Worm (Caenorhabditis elegans) whole organism, young adult: Measurements from ENCODE around the gene R08F11.4.
A peak's percentile ranks its signal among the peaks of the same experiment; 100 is the strongest.

Experiments used
- C17E4.6 ChIP-seq: fragments of 200-800 bp; sonication (Bioruptor generic); IDR thresholded peaks from 2 replicates; pipeline ENCODE4 v1.3.6; 2022; ENCODE audit warnings: missing genetic modification reagents, missing genetic modification characterization, missing compliant biosample characterization
- F23B12.7 ChIP-seq: sonication (generic microtip); optimal IDR thresholded peaks from 2 replicates; lab custom pipeline; 2017; ENCODE audit warnings: missing genetic modification characterization, mild to moderate bottlenecking, missing compliant biosample characterization, antibody characterized with exemption, moderate library complexity; ENCODE audit not compliant: insufficient read depth
- F39B2.1 ChIP-seq: fragments of 200-800 bp; sonication (Bioruptor generic); IDR thresholded peaks from 2 replicates; pipeline ENCODE4 v1.3.6; 2022; ENCODE audit warnings: missing genetic modification reagents, missing genetic modification characterization, missing compliant biosample characterization
- F49E8.2 ChIP-seq: sonication (generic microtip); optimal IDR thresholded peaks from 3 replicates; lab custom pipeline; 2017; ENCODE audit warnings: missing genetic modification characterization, mild to moderate bottlenecking, missing compliant biosample characterization, antibody characterized with exemption, moderate library complexity; ENCODE audit not compliant: insufficient read depth
- F52B5.7 ChIP-seq: sonication (generic microtip); optimal IDR thresholded peaks from 2 replicates; lab custom pipeline; 2016; ENCODE audit warnings: mild to moderate bottlenecking, missing genetic modification characterization, missing compliant biosample characterization
- F55B11.4 ChIP-seq: sonication (generic microtip); optimal IDR thresholded peaks from 2 replicates; lab custom pipeline; 2016; ENCODE audit warnings: missing compliant biosample characterization, missing genetic modification characterization, borderline replicate concordance; ENCODE audit not compliant: insufficient read depth
- Y53G8AR.9 ChIP-seq: fragments of 200-800 bp; sonication (Bioruptor generic); conservative IDR thresholded peaks from 2 replicates; pipeline ENCODE4 v1.3.6; 2022; ENCODE audit warnings: missing genetic modification reagents, missing genetic modification characterization, missing compliant biosample characterization
- akir-1 ChIP-seq: fragments of 200-800 bp; sonication (Bioruptor generic); optimal IDR thresholded peaks from 2 replicates; lab custom pipeline; 2018; ENCODE audit warnings: mild to moderate bottlenecking, missing genetic modification characterization, moderate library complexity, missing compliant biosample characterization
- ama-1 ChIP-seq, 3 experiments: fragments of 150-350 bp in 1 of 3; sonication (generic microtip) in 2 of 3; optimal IDR thresholded peaks; 2 replicates each; lab custom pipeline; 2014 to 2018; ENCODE audit warnings: missing biosample characterization in 2 of 3, missing genetic modification characterization in 2 of 3, missing genetic modification reagents in 2 of 3
- bed-1 ChIP-seq: fragments of 200-800 bp; sonication (Bioruptor generic); IDR thresholded peaks from 2 replicates; pipeline ENCODE4 v1.3.6; 2022; ENCODE audit warnings: missing genetic modification reagents, missing genetic modification characterization, missing compliant biosample characterization
- bed-2 ChIP-seq: fragments of 200-800 bp; sonication (Bioruptor generic); IDR thresholded peaks from 2 replicates; pipeline ENCODE4 v1.3.6; 2022; ENCODE audit warnings: missing genetic modification reagents, missing genetic modification characterization, missing compliant biosample characterization
- cebp-1 ChIP-seq, 2 experiments: fragments of 200-800 bp in 1 of 2; sonication (Bioruptor generic) in 1 of 2; sonication (generic microtip) in 1 of 2; IDR thresholded peaks in 1 of 2; optimal IDR thresholded peaks in 1 of 2; 2 replicates each; pipeline versions ENCODE4 v1.3.6 to Lab custom; 2017 to 2022; ENCODE audit warnings: missing compliant biosample characterization in 2 of 2, missing genetic modification characterization in 2 of 2, mild to moderate bottlenecking in 1 of 2, missing genetic modification reagents in 1 of 2, moderate library complexity in 1 of 2
- ceh-40 ChIP-seq: fragments of 200-800 bp; sonication (Bioruptor generic); IDR thresholded peaks from 2 replicates; pipeline ENCODE4 v1.3.6; 2022; ENCODE audit warnings: missing genetic modification characterization, missing compliant biosample characterization
- ceh-91 ChIP-seq: fragments of 200-800 bp; sonication (Bioruptor generic); IDR thresholded peaks from 2 replicates; pipeline ENCODE4 v1.3.6; 2022; ENCODE audit warnings: missing genetic modification reagents, missing genetic modification characterization, missing compliant biosample characterization
- dox-1 ChIP-seq: fragments of 200-800 bp; sonication (Bioruptor generic); IDR thresholded peaks from 2 replicates; pipeline ENCODE4 v1.3.6; 2022; ENCODE audit warnings: missing genetic modification reagents, missing genetic modification characterization, missing compliant biosample characterization
- efl-1 ChIP-seq: fragments of 150-350 bp; optimal IDR thresholded peaks from 2 replicates; lab custom pipeline; 2014; ENCODE audit warnings: missing biosample characterization, missing genetic modification reagents, missing genetic modification characterization
- egl-44 ChIP-seq: fragments of 200-800 bp; sonication (Bioruptor generic); IDR thresholded peaks from 2 replicates; pipeline ENCODE4 v1.3.6; 2022; ENCODE audit warnings: missing genetic modification reagents, missing genetic modification characterization, missing compliant biosample characterization
- egrh-3 ChIP-seq: fragments of 200-800 bp; sonication (Bioruptor generic); IDR thresholded peaks from 2 replicates; pipeline ENCODE4 v1.3.6; 2022; ENCODE audit warnings: missing genetic modification reagents, missing genetic modification characterization, missing compliant biosample characterization
- ets-4 ChIP-seq: fragments of 200-800 bp; sonication (Bioruptor generic); optimal IDR thresholded peaks from 2 replicates; lab custom pipeline; 2018; ENCODE audit warnings: mild to moderate bottlenecking, missing genetic modification characterization, missing compliant biosample characterization
- gei-17 ChIP-seq: fragments of 200-800 bp; sonication (Bioruptor generic); optimal IDR thresholded peaks from 2 replicates; lab custom pipeline; 2018; ENCODE audit warnings: mild to moderate bottlenecking, missing genetic modification characterization, missing compliant biosample characterization
- hlh-26 ChIP-seq: fragments of 200-800 bp; sonication (Bioruptor generic); conservative IDR thresholded peaks from 2 replicates; pipeline ENCODE4 v1.3.6; 2022; ENCODE audit warnings: missing genetic modification reagents, missing genetic modification characterization, missing compliant biosample characterization
- hrde-1 ChIP-seq: sonication (generic microtip); optimal IDR thresholded peaks from 2 replicates; lab custom pipeline; 2016; ENCODE audit warnings: missing genetic modification characterization, mild to moderate bottlenecking, missing compliant biosample characterization, moderate library complexity, missing genotype, missing genetic modification reagents, borderline replicate concordance
- hsf-1 ChIP-seq: fragments of 200-800 bp; sonication (Bioruptor generic); IDR thresholded peaks from 2 replicates; pipeline ENCODE4 v1.3.6; 2022; ENCODE audit warnings: missing genetic modification reagents, missing genetic modification characterization, missing compliant biosample characterization
- lag-1 ChIP-seq: fragments of 200-800 bp; sonication (Bioruptor generic); IDR thresholded peaks from 2 replicates; pipeline ENCODE4 v1.3.6; 2022; ENCODE audit warnings: missing genetic modification reagents, missing genetic modification characterization, missing compliant biosample characterization
- let-526 ChIP-seq: fragments of 200-800 bp; sonication (Bioruptor generic); IDR thresholded peaks from 2 replicates; pipeline ENCODE4 v1.3.6; 2022; ENCODE audit warnings: missing genetic modification reagents, missing genetic modification characterization, missing compliant biosample characterization
- let-607 ChIP-seq, 2 experiments: fragments of 200-800 bp in 1 of 2; sonication (Bioruptor generic) in 1 of 2; sonication (generic microtip) in 1 of 2; optimal IDR thresholded peaks; 2 replicates each; lab custom pipeline; 2016 to 2018; ENCODE audit warnings: mild to moderate bottlenecking in 2 of 2, missing compliant biosample characterization in 2 of 2, missing genetic modification characterization in 2 of 2, moderate library complexity in 2 of 2, missing genotype in 1 of 2
- lin-54 ChIP-seq: fragments of 200-800 bp; sonication (Bioruptor generic); optimal IDR thresholded peaks from 2 replicates; lab custom pipeline; 2018; ENCODE audit warnings: mild to moderate bottlenecking, missing genetic modification characterization, missing compliant biosample characterization
- lsl-1 ChIP-seq: fragments of 200-800 bp; sonication (Bioruptor generic); optimal IDR thresholded peaks from 2 replicates; lab custom pipeline; 2018; ENCODE audit warnings: mild to moderate bottlenecking, missing genetic modification characterization, moderate library complexity, missing compliant biosample characterization
- mel-28 ChIP-seq: sonication (generic microtip); optimal IDR thresholded peaks from 2 replicates; lab custom pipeline; 2016; ENCODE audit warnings: borderline replicate concordance, mild to moderate bottlenecking, missing genetic modification characterization, missing compliant biosample characterization
- mes-4 ChIP-seq: sonication (generic microtip); optimal IDR thresholded peaks from 2 replicates; lab custom pipeline; 2016; ENCODE audit warnings: missing genotype, missing genetic modification characterization, missing compliant biosample characterization
- nhr-27 ChIP-seq: fragments of 200-800 bp; sonication (Bioruptor generic); optimal IDR thresholded peaks from 2 replicates; lab custom pipeline; 2018; ENCODE audit warnings: mild to moderate bottlenecking, missing genetic modification characterization, moderate library complexity, missing compliant biosample characterization
- nhr-90 ChIP-seq: sonication (generic microtip); optimal IDR thresholded peaks from 2 replicates; lab custom pipeline; 2016; ENCODE audit warnings: missing genotype, mild to moderate bottlenecking, missing genetic modification characterization, missing compliant biosample characterization
- rcor-1 ChIP-seq: fragments of 200-800 bp; sonication (Bioruptor generic); IDR thresholded peaks from 2 replicates; pipeline ENCODE4 v1.3.6; 2022; ENCODE audit warnings: missing genetic modification reagents, missing genetic modification characterization, missing compliant biosample characterization
- repo-1 ChIP-seq: sonication (generic microtip); optimal IDR thresholded peaks from 2 replicates; lab custom pipeline; 2017; ENCODE audit warnings: mild to moderate bottlenecking, missing genetic modification characterization, missing compliant biosample characterization
- tbx-9 ChIP-seq: sonication (generic microtip); optimal IDR thresholded peaks from 2 replicates; lab custom pipeline; 2016; ENCODE audit warnings: borderline replicate concordance, missing genetic modification characterization, inconsistent platforms, missing compliant biosample characterization
- unc-130 ChIP-seq: sonication (generic microtip); optimal IDR thresholded peaks from 2 replicates; lab custom pipeline; 2016; ENCODE audit warnings: missing genetic modification reagents, missing genetic modification characterization, missing compliant biosample characterization
- xnd-1 ChIP-seq: sonication (generic microtip); optimal IDR thresholded peaks from 2 replicates; lab custom pipeline; 2016; ENCODE audit warnings: missing genotype, missing genetic modification reagents, missing genetic modification characterization, missing compliant biosample characterization
- zfh-2 ChIP-seq: fragments of 200-800 bp; sonication (Bioruptor generic); conservative IDR thresholded peaks from 2 replicates; pipeline ENCODE4 v1.3.6; 2022; ENCODE audit warnings: missing genetic modification reagents, missing genetic modification characterization, missing compliant biosample characterization
- zim-3 ChIP-seq: sonication (generic microtip); optimal IDR thresholded peaks from 2 replicates; lab custom pipeline; 2017; ENCODE audit warnings: mild to moderate bottlenecking, missing genetic modification characterization, moderate library complexity, missing compliant biosample characterization
- ztf-28 ChIP-seq: fragments of 200-800 bp; sonication (Bioruptor generic); IDR thresholded peaks from 2 replicates; pipeline ENCODE4 v1.3.6; 2022; ENCODE audit warnings: missing genetic modification reagents, missing genetic modification characterization, missing compliant biosample characterization
- ztf-3 ChIP-seq: fragments of 200-800 bp; sonication (Bioruptor generic); optimal IDR thresholded peaks from 2 replicates; lab custom pipeline; 2018; ENCODE audit warnings: mild to moderate bottlenecking, missing genetic modification characterization, missing compliant biosample characterization

The R08F11.4 gene

ce11 chrV:3774653-3775052, 30.7 kb downstream of the R08F11.4 start (continued):
- TF ChIP-seq egrh-3 (GFP tag; lab: Robert Waterston, UW), result peak; percentile 19; the same call in 1 of the 2 replicates
- no peak for TF ChIP-seq efl-1 (GFP tag; lab: Kevin White, UChicago)
- TF ChIP-seq dox-1, result peak; percentile 20; the same call in 1 of the 2 replicates
- no peak for TF ChIP-seq lsl-1
- no peak for TF ChIP-seq mel-28 (tag; lab: Kevin White, UChicago)
- 0 out of 2 replicates have a peak, but pooled peaks have one; percentile 10 for TF ChIP-seq egl-44 (GFP tag; lab: Robert Waterston, UW)
- TF ChIP-seq tbx-9 (tag; lab: Kevin White, UChicago), result no peak
- TF ChIP-seq hrde-1 (tag; lab: Kevin White, UChicago), result no peak
- no peak for TF ChIP-seq lag-1 (GFP tag; lab: Robert Waterston, UW)
- no peak for TF ChIP-seq F52B5.7 (tag; lab: Kevin White, UChicago)
- TF ChIP-seq let-526 (GFP tag; lab: Robert Waterston, UW), result no peak
- no peak for TF ChIP-seq hlh-26 (GFP tag; lab: Robert Waterston, UW)
- TF ChIP-seq lin-54, result no peak
- TF ChIP-seq, all 124 proteins: peak for 6

- TF ChIP-seq unc-130 (GFP tag; lab: Kevin White, UChicago) (no peak), cebp-1 (GFP tag; IDR thresholded peaks at IDR 0.05; lab: Robert Waterston, UW) (no peak), cebp-1 (tag; optimal IDR thresholded peaks at IDR 0.05; lab: Kevin White, UChicago) (no peak), hsf-1 (no peak), F23B12.7 (tag; lab: Kevin White, UChicago) (no peak), rcor-1 (GFP tag; lab: Robert Waterston, UW) (no peak), ceh-40 (no peak), ztf-3 (GFP tag; lab: Kevin White, UChicago) (no peak), F55B11.4 (tag; lab: Kevin White, UChicago) (no peak), mes-4 (tag; lab: Kevin White, UChicago) (no peak), nhr-27 (tag; lab: Kevin White, UChicago) (no peak), gei-17 (no peak), Y53G8AR.9 (GFP tag; lab: Robert Waterston, UW) (0 out of 2 replicates have a peak, but pooled peaks have one; percentile 20), C17E4.6 (GFP tag; lab: Robert Waterston, UW) (no peak), zfh-2 (peak; percentile 80)
Observed at ce11 chrV:3773618-3774017, 31.7 kb downstream of the R08F11.4 start.

- TF ChIP-seq bed-1 (no peak), egrh-3 (GFP tag; lab: Robert Waterston, UW) (no peak), nhr-27 (tag; lab: Kevin White, UChicago) (no peak), ets-4 (no peak), mel-28 (tag; lab: Kevin White, UChicago) (no peak), ama-1 (optimal IDR thresholded peaks at IDR 0.05; lab: Kevin White, UChicago) (no peak), ama-1 (GFP tag; optimal IDR thresholded peaks at IDR 0.05; lab: Kevin White, UChicago) (no peak), akir-1 (GFP tag; lab: Kevin White, UChicago) (no peak), nhr-90 (tag; lab: Kevin White, UChicago) (no peak), bed-2 (no peak), F39B2.1 (GFP tag; lab: Robert Waterston, UW) (no peak), zim-3 (tag; lab: Kevin White, UChicago) (no peak), hrde-1 (tag; lab: Kevin White, UChicago) (no peak), repo-1 (no peak), hsf-1 (no peak), ceh-91 (GFP tag; lab: Robert Waterston, UW) (no peak), xnd-1 (tag; lab: Kevin White, UChicago) (no peak), let-607 (tag; optimal IDR thresholded peaks at IDR 0.05; lab: Kevin White, UChicago) (no peak), F49E8.2 (tag; lab: Kevin White, UChicago) (no peak), ztf-28 (GFP tag; lab: Robert Waterston, UW) (no peak)
Observed at ce11 chrV:3771437-3772256, 33.7 kb downstream of the R08F11.4 start, which contains the start of the genes R08E5.1 and rips-1. Gene R08E5.1, minus strand, starts transcription at chrV:3771518. Gene rips-1, plus strand, starts transcription at chrV:3772021.
